Fruit fly (Drosophila melanogaster) whole organism, embryonic: ENCODE results near the gene Eig71Ec.

Experiments
- Adf1 ChIP-seq: fragments of 200-800 bp; sonication (Bioruptor generic); IDR thresholded peaks from 2 replicates; pipeline ENCODE4 v1.3.6; 2022; ENCODE audit warnings: missing biosample characterization, missing genetic modification characterization
- Atf-2 ChIP-seq: fragments of 200-800 bp; sonication (Bioruptor generic); optimal IDR thresholded peaks from 2 replicates; lab custom pipeline; 2016; ENCODE audit warnings: missing biosample characterization, missing genetic modification characterization
- Atf6 ChIP-seq: fragments of 200-800 bp; sonication (Bioruptor generic); IDR thresholded peaks from 2 replicates; pipeline ENCODE4 v1.3.6; 2022; ENCODE audit warnings: missing biosample characterization, missing genetic modification characterization
- BEAF-32 ChIP-seq: fragments of 200-800 bp; sonication (Bioruptor generic); optimal IDR thresholded peaks from 3 replicates; lab custom pipeline; 2017; ENCODE audit warnings: missing biosample characterization, missing genetic modification characterization, mild to moderate bottlenecking, moderate library complexity, missing genetic modification reagents
- Bteb2 ChIP-seq: fragments of 200-800 bp; sonication (Bioruptor generic); optimal IDR thresholded peaks from 2 replicates; lab custom pipeline; 2016; ENCODE audit warnings: missing biosample characterization, missing genetic modification characterization
- CG10565 ChIP-seq: fragments of 200-800 bp; sonication (Bioruptor generic); optimal IDR thresholded peaks from 3 replicates; lab custom pipeline; 2016; ENCODE audit warnings: missing biosample characterization, mild to moderate bottlenecking, missing genetic modification characterization
- CG11093 ChIP-seq: fragments of 200-800 bp; sonication (Bioruptor generic); IDR thresholded peaks from 3 replicates; pipeline ENCODE4 v1.3.6; 2022; ENCODE audit warnings: missing biosample characterization, missing genetic modification characterization
- CG12071 ChIP-seq: fragments of 200-800 bp; sonication (Bioruptor generic); optimal IDR thresholded peaks from 3 replicates; lab custom pipeline; 2018; ENCODE audit warnings: missing biosample characterization, mild to moderate bottlenecking, missing genetic modification characterization
- CG12391 ChIP-seq: fragments of 200-800 bp; sonication (Bioruptor generic); optimal IDR thresholded peaks from 3 replicates; lab custom pipeline; 2018; ENCODE audit warnings: missing biosample characterization, mild to moderate bottlenecking, missing genetic modification characterization, moderate library complexity
- CG12769 ChIP-seq: fragments of 200-800 bp; sonication (Bioruptor generic); optimal IDR thresholded peaks from 2 replicates; lab custom pipeline; 2019; ENCODE audit warnings: missing biosample characterization, mild to moderate bottlenecking, missing genetic modification characterization, moderate library complexity
- CG13424 ChIP-seq: fragments of 200-800 bp; sonication (Bioruptor generic); optimal IDR thresholded peaks from 2 replicates; lab custom pipeline; 2019; ENCODE audit warnings: missing biosample characterization, mild to moderate bottlenecking, missing genetic modification characterization, moderate library complexity
- CG14441 ChIP-seq: fragments of 200-800 bp; sonication (Bioruptor generic); IDR thresholded peaks from 2 replicates; pipeline ENCODE4 v1.3.6; 2022; ENCODE audit warnings: missing biosample characterization, missing genetic modification characterization
- CG14965 ChIP-seq: fragments of 200-800 bp; sonication (Bioruptor generic); optimal IDR thresholded peaks from 2 replicates; lab custom pipeline; 2016; ENCODE audit warnings: missing biosample characterization, missing genetic modification characterization, borderline replicate concordance
- CG15073 ChIP-seq: fragments of 200-800 bp; sonication (Bioruptor generic); optimal IDR thresholded peaks from 2 replicates; lab custom pipeline; 2016; ENCODE audit warnings: missing biosample characterization, missing genetic modification characterization
- CG1603 ChIP-seq: fragments of 200-800 bp; sonication (Bioruptor generic); optimal IDR thresholded peaks from 2 replicates; lab custom pipeline; 2019; ENCODE audit warnings: missing biosample characterization, mild to moderate bottlenecking, missing genetic modification characterization, moderate library complexity
- CG1647 ChIP-seq: fragments of 200-800 bp; sonication (Bioruptor generic); optimal IDR thresholded peaks from 3 replicates; lab custom pipeline; 2016; ENCODE audit warnings: missing biosample characterization, missing genetic modification characterization
- CG17568 ChIP-seq: fragments of 200-800 bp; sonication (Bioruptor generic); optimal IDR thresholded peaks from 2 replicates; lab custom pipeline; 2018; ENCODE audit warnings: missing biosample characterization, mild to moderate bottlenecking, missing genetic modification characterization, moderate library complexity
- CG33557 ChIP-seq: fragments of 200-800 bp; sonication (Bioruptor generic); optimal IDR thresholded peaks from 2 replicates; lab custom pipeline; 2019; ENCODE audit warnings: missing biosample characterization, mild to moderate bottlenecking, missing genetic modification characterization, moderate library complexity
- CG3838 ChIP-seq: fragments of 200-800 bp; sonication (Bioruptor generic); optimal IDR thresholded peaks from 3 replicates; lab custom pipeline; 2016; ENCODE audit warnings: missing biosample characterization, missing genetic modification characterization
- CG4820 ChIP-seq: fragments of 200-800 bp; sonication (Bioruptor generic); optimal IDR thresholded peaks from 3 replicates; lab custom pipeline; 2016; ENCODE audit warnings: missing biosample characterization, missing genetic modification characterization
- CG4854 ChIP-seq: fragments of 200-800 bp; sonication (Bioruptor generic); optimal IDR thresholded peaks from 2 replicates; lab custom pipeline; 2016; ENCODE audit warnings: missing biosample characterization, missing genetic modification characterization, inconsistent platforms
- CG7271 ChIP-seq: fragments of 200-800 bp; sonication (Bioruptor generic); optimal IDR thresholded peaks from 2 replicates; lab custom pipeline; 2018; ENCODE audit warnings: missing biosample characterization, mild to moderate bottlenecking, missing genetic modification characterization, moderate library complexity
- CG7357 ChIP-seq: fragments of 200-800 bp; sonication (Bioruptor generic); IDR thresholded peaks from 3 replicates; pipeline ENCODE4 v1.3.6; 2022; ENCODE audit warnings: missing biosample characterization, missing genetic modification characterization
- CG7372 ChIP-seq: fragments of 200-800 bp; sonication (Bioruptor generic); IDR thresholded peaks from 2 replicates; pipeline ENCODE4 v1.3.6; 2022; ENCODE audit warnings: missing biosample characterization, missing genetic modification characterization
- CG8944 ChIP-seq: fragments of 200-800 bp; sonication (Bioruptor generic); optimal IDR thresholded peaks from 3 replicates; lab custom pipeline; 2016; ENCODE audit warnings: missing biosample characterization, missing genetic modification characterization
- CG9727 ChIP-seq: fragments of 200-800 bp; sonication (Bioruptor generic); optimal IDR thresholded peaks from 3 replicates; lab custom pipeline; 2017; ENCODE audit warnings: missing biosample characterization, mild to moderate bottlenecking, missing genetic modification characterization
- CG9797 ChIP-seq: fragments of 200-800 bp; sonication (Bioruptor generic); optimal IDR thresholded peaks from 3 replicates; lab custom pipeline; 2018; ENCODE audit warnings: missing biosample characterization, mild to moderate bottlenecking, missing genetic modification characterization
- CHES-1-like ChIP-seq: fragments of 200-800 bp; sonication (Bioruptor generic); optimal IDR thresholded peaks from 2 replicates; lab custom pipeline; 2016; ENCODE audit warnings: missing biosample characterization, missing genetic modification characterization
- CkIIα-i1 ChIP-seq: fragments of 200-800 bp; sonication (Bioruptor generic); IDR thresholded peaks from 2 replicates; pipeline ENCODE4 v1.3.6; 2022; ENCODE audit warnings: missing biosample characterization, missing genetic modification characterization
- Dll ChIP-seq: fragments of 200-800 bp; sonication (Bioruptor generic); IDR thresholded peaks from 4 replicates; pipeline ENCODE4 v1.3.6; 2022; ENCODE audit warnings: missing biosample characterization, missing genetic modification characterization; ENCODE audit not compliant: partially characterized antibody
- Eip74EF ChIP-seq, 2 experiments: fragments of 200-800 bp in 1 of 2; fragments of >200 bp in 1 of 2; sonication (Bioruptor generic) in 1 of 2; optimal IDR thresholded peaks; 2 replicates each; lab custom pipeline; 2017 to 2019; ENCODE audit warnings: missing biosample characterization in 2 of 2, missing genetic modification characterization in 2 of 2, mild to moderate bottlenecking in 1 of 2, moderate library complexity in 1 of 2
- GATAe ChIP-seq: fragments of 200-800 bp; sonication (Bioruptor generic); conservative IDR thresholded peaks from 2 replicates; pipeline ENCODE4 v1.3.6; 2022; ENCODE audit warnings: missing biosample characterization, missing genetic modification characterization
- Gsc ChIP-seq: fragments of 200-800 bp; sonication (Bioruptor generic); IDR thresholded peaks from 2 replicates; pipeline ENCODE4 v1.3.6; 2022; ENCODE audit warnings: missing biosample characterization, missing genetic modification characterization
- MESR4 ChIP-seq: fragments of 200-800 bp; sonication (Bioruptor generic); optimal IDR thresholded peaks from 2 replicates; lab custom pipeline; 2018; ENCODE audit warnings: missing biosample characterization, mild to moderate bottlenecking, missing genetic modification characterization, moderate library complexity
- Max ChIP-seq: fragments of 200-800 bp; sonication (Bioruptor generic); optimal IDR thresholded peaks from 2 replicates; lab custom pipeline; 2016; ENCODE audit warnings: missing biosample characterization, mild to moderate bottlenecking, missing genetic modification characterization
- Myb ChIP-seq: fragments of 200-800 bp; sonication (Bioruptor generic); optimal IDR thresholded peaks from 2 replicates; lab custom pipeline; 2016; ENCODE audit warnings: missing biosample characterization, missing genetic modification characterization
- Optix ChIP-seq: fragments of 200-800 bp; sonication (Bioruptor generic); IDR thresholded peaks from 3 replicates; pipeline ENCODE4 v1.3.6; 2022; ENCODE audit warnings: missing biosample characterization, missing genetic modification characterization
- Rfx ChIP-seq: fragments of 200-800 bp; sonication (Bioruptor generic); IDR thresholded peaks from 2 replicates; pipeline ENCODE4 v1.3.6; 2022; ENCODE audit warnings: missing biosample characterization, missing genetic modification characterization
- Rx ChIP-seq: fragments of 200-800 bp; sonication (Bioruptor generic); IDR thresholded peaks from 2 replicates; pipeline ENCODE4 v1.3.6; 2022; ENCODE audit warnings: missing biosample characterization, missing genetic modification characterization
- Spps ChIP-seq: fragments of 200-800 bp; sonication (Bioruptor generic); optimal IDR thresholded peaks from 2 replicates; lab custom pipeline; 2018; ENCODE audit warnings: missing biosample characterization, mild to moderate bottlenecking, missing genetic modification characterization
- dm ChIP-seq: fragments of 200-800 bp; sonication (Bioruptor generic); optimal IDR thresholded peaks from 3 replicates; lab custom pipeline; 2016; ENCODE audit warnings: missing biosample characterization, missing genetic modification characterization
- dysf ChIP-seq: fragments of 200-800 bp; sonication (Bioruptor generic); IDR thresholded peaks from 3 replicates; pipeline ENCODE4 v1.3.6; 2022; ENCODE audit warnings: missing biosample characterization, missing genetic modification characterization
- emc ChIP-seq: fragments of 200-800 bp; sonication (Bioruptor generic); optimal IDR thresholded peaks from 2 replicates; lab custom pipeline; 2016; ENCODE audit warnings: missing biosample characterization, missing genetic modification characterization
- gfzf ChIP-seq: fragments of 200-800 bp; sonication (Bioruptor generic); optimal IDR thresholded peaks from 2 replicates; lab custom pipeline; 2016; ENCODE audit warnings: missing biosample characterization, mild to moderate bottlenecking, missing genetic modification characterization, moderate library complexity
- kah ChIP-seq: fragments of 200-800 bp; sonication (Bioruptor generic); optimal IDR thresholded peaks from 2 replicates; lab custom pipeline; 2018; ENCODE audit warnings: missing biosample characterization, mild to moderate bottlenecking, missing genetic modification characterization
- nmo ChIP-seq: fragments of 200-800 bp; sonication (Bioruptor generic); optimal IDR thresholded peaks from 2 replicates; lab custom pipeline; 2018; ENCODE audit warnings: missing biosample characterization, mild to moderate bottlenecking, missing genetic modification characterization, moderate library complexity
- org-1 ChIP-seq: fragments of 200-800 bp; sonication (Bioruptor generic); optimal IDR thresholded peaks from 2 replicates; lab custom pipeline; 2017; ENCODE audit warnings: missing biosample characterization, missing genetic modification characterization
- sisA ChIP-seq: fragments of 200-800 bp; sonication (Bioruptor generic); IDR thresholded peaks from 2 replicates; pipeline ENCODE4 v1.3.6; 2022; ENCODE audit warnings: missing biosample characterization, missing genetic modification characterization
- stc ChIP-seq: fragments of 200-800 bp; sonication (Bioruptor generic); IDR thresholded peaks from 2 replicates; pipeline ENCODE4 v1.3.6; 2022; ENCODE audit warnings: missing biosample characterization, missing genetic modification characterization
- wdn ChIP-seq: fragments of 200-800 bp; sonication (Bioruptor generic); IDR thresholded peaks from 2 replicates; pipeline ENCODE4 v1.3.6; 2022; ENCODE audit warnings: missing biosample characterization, missing genetic modification characterization
- zfh1 ChIP-seq: fragments of 200-800 bp; sonication (Bioruptor generic); IDR thresholded peaks from 3 replicates; pipeline ENCODE4 v1.3.6; 2022; ENCODE audit warnings: missing biosample characterization, missing genetic modification characterization

Eig71Ec gene

DNA sequence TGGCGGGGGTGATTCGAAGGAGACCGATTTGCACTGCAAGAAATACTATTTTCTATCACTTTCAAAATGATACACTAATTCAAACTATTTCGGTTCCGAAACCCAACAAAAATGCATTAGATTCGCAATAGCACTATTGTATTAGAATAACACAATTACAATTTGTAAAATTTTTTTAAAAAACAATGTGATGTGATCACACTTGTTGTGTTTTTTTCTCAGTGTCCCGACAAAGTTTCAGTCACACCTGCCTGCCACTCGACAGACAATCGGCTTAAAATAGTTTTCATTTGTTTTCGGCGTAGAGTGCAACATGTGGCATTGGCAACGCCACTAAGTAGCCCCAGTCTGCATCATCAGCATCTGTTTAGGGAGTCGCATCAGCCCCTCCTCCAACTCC lies 23.1 kb upstream of the Eig71Ec start (continued):
- TF ChIP-seq Optix (no peak; the same call in 2 of the 3 replicates), wdn (GFP tag; lab: Robert Waterston, UW) (no peak), Rfx (GFP tag; lab: Robert Waterston, UW) (no peak), Atf6 (GFP tag; lab: Robert Waterston, UW) (no peak), zfh1 (peak; percentile 89), CHES-1-like (peak; percentile 30), Spps (tag; lab: Kevin White, UChicago) (peak; percentile 86), Bteb2 (GFP tag; lab: Kevin White, UChicago) (peak; percentile 4), Gsc (GFP tag; lab: Robert Waterston, UW) (peak; percentile 50; the same call in 1 of the 2 replicates), Max (GFP tag; lab: Kevin White, UChicago) (no peak), CG3838 (GFP tag; lab: Kevin White, UChicago) (no peak), CG7271 (peak; percentile 29), BEAF-32 (GFP tag; lab: Kevin White, UChicago) (no peak), emc (GFP tag; lab: Kevin White, UChicago) (no peak), Dll (GFP tag; lab: Robert Waterston, UW) (no peak), sisA (GFP tag; lab: Robert Waterston, UW) (peak; percentile 64), CG1647 (no peak), org-1 (GFP tag; lab: Kevin White, UChicago) (peak; percentile 71), CG12769 (tag; lab: Kevin White, UChicago) (peak; percentile 5), CG10565 (GFP tag; lab: Kevin White, UChicago) (no peak), CG12071 (GFP tag; lab: Kevin White, UChicago) (no peak), Rx (GFP tag; lab: Robert Waterston, UW) (peak; percentile 40), gfzf (GFP tag; lab: Kevin White, UChicago) (no peak), CG9797 (GFP tag; lab: Kevin White, UChicago) (no peak), nmo (GFP tag; lab: Kevin White, UChicago) (peak; percentile 84), Myb (GFP tag; lab: Kevin White, UChicago) (no peak), Atf-2 (GFP tag; lab: Kevin White, UChicago) (peak; percentile 54), CG1603 (tag; lab: Kevin White, UChicago) (peak; percentile 92), kah (peak; percentile 91), CG4820 (GFP tag; lab: Kevin White, UChicago) (peak; percentile 75), CG17568 (GFP tag; lab: Kevin White, UChicago) (peak; percentile 38), CG11093 (GFP tag; lab: Robert Waterston, UW) (0 out of 3 replicates have a peak, but pooled peaks have one; percentile 10), Eip74EF (GFP tag; optimal IDR thresholded peaks at IDR 0.05; lab: Kevin White, UChicago) (no peak), CkIIα-i1 (GFP tag; lab: Robert Waterston, UW) (no peak), stc (GFP tag; lab: Robert Waterston, UW) (no peak), CG14441 (no peak), Adf1 (GFP tag; lab: Robert Waterston, UW) (no peak), GATAe (GFP tag; lab: Robert Waterston, UW) (no peak), CG4854 (peak; percentile 38), dm (GFP tag; lab: Kevin White, UChicago) (no peak), CG8944 (GFP tag; lab: Kevin White, UChicago) (peak; percentile 42), CG12391 (tag; lab: Kevin White, UChicago) (peak; percentile 83), CG7372 (GFP tag; lab: Robert Waterston, UW) (0 out of 2 replicates have a peak, but pooled peaks have one; percentile 21), CG15073 (GFP tag; lab: Kevin White, UChicago) (peak; percentile 31), CG33557 (GFP tag; lab: Kevin White, UChicago) (peak; percentile 83), CG13424 (peak; percentile 61), dysf (GFP tag; lab: Robert Waterston, UW) (peak; percentile 28; the same call in 1 of the 3 replicates), MESR4 (GFP tag; lab: Kevin White, UChicago) (no peak), CG7357 (GFP tag; lab: Robert Waterston, UW) (peak; percentile 36; the same call in 1 of the 3 replicates), CG9727 (GFP tag; lab: Kevin White, UChicago) (peak; percentile 90), CG14965 (GFP tag; lab: Kevin White, UChicago) (no peak)
